Fruit fly (Drosophila melanogaster) whole organism, embryonic: ENCODE data around the gene CG6230.

Source experiments
- Bdp1 ChIP-seq: fragments of 200-800 bp; sonication (Bioruptor generic); optimal IDR thresholded peaks from 3 replicates; lab custom pipeline; 2016; ENCODE audit warnings: missing biosample characterization, missing genetic modification characterization
- CG10209 ChIP-seq: fragments of 200-800 bp; sonication (Bioruptor generic); optimal IDR thresholded peaks from 3 replicates; lab custom pipeline; 2017; ENCODE audit warnings: missing biosample characterization, mild to moderate bottlenecking, missing genetic modification characterization, missing genetic modification reagents
- CG10959 ChIP-seq: fragments of 200-800 bp; sonication (Bioruptor generic); IDR thresholded peaks from 2 replicates; pipeline ENCODE4 v1.3.6; 2022; ENCODE audit warnings: missing biosample characterization, missing genetic modification characterization
- CG11560 ChIP-seq: fragments of 200-800 bp; sonication (Bioruptor generic); IDR thresholded peaks from 3 replicates; pipeline ENCODE4 v1.3.6; 2022; ENCODE audit warnings: missing biosample characterization, missing genetic modification characterization
- CG1233 ChIP-seq: fragments of 200-800 bp; sonication (Bioruptor generic); optimal IDR thresholded peaks from 4 replicates; lab custom pipeline; 2018; ENCODE audit warnings: missing biosample characterization, mild to moderate bottlenecking, missing genetic modification characterization
- CG1529 ChIP-seq: fragments of 200-800 bp; sonication (Bioruptor generic); optimal IDR thresholded peaks from 3 replicates; lab custom pipeline; 2018; ENCODE audit warnings: missing biosample characterization, missing genetic modification characterization
- CG16813 ChIP-seq: fragments of 200-800 bp; sonication (Bioruptor generic); IDR thresholded peaks from 3 replicates; pipeline ENCODE4 v1.3.6; 2022; ENCODE audit warnings: missing biosample characterization, missing genetic modification characterization; ENCODE audit not compliant: partially characterized antibody
- CG17361 ChIP-seq: fragments of 200-800 bp; sonication (Bioruptor generic); IDR thresholded peaks from 3 replicates; pipeline ENCODE4 v1.3.6; 2022; ENCODE audit warnings: missing biosample characterization, missing genetic modification characterization
- CG1792 ChIP-seq: fragments of 200-800 bp; sonication (Bioruptor generic); optimal IDR thresholded peaks from 2 replicates; lab custom pipeline; 2016; ENCODE audit warnings: missing biosample characterization, missing genetic modification characterization
- CG1832 ChIP-seq: fragments of 200-800 bp; sonication (Bioruptor generic); optimal IDR thresholded peaks from 2 replicates; lab custom pipeline; 2017; ENCODE audit warnings: missing biosample characterization, mild to moderate bottlenecking, missing genetic modification characterization, inconsistent platforms
- CG2875 ChIP-seq: fragments of 200-800 bp; sonication (Bioruptor generic); optimal IDR thresholded peaks from 2 replicates; lab custom pipeline; 2017; ENCODE audit warnings: missing biosample characterization, mild to moderate bottlenecking, missing genetic modification characterization, missing genetic modification reagents
- CG2889 ChIP-seq: fragments of 200-800 bp; sonication (Bioruptor generic); IDR thresholded peaks from 3 replicates; pipeline ENCODE4 v1.3.6; 2022; ENCODE audit warnings: missing biosample characterization, missing genetic modification characterization
- CG30431 ChIP-seq: fragments of 200-800 bp; sonication (Bioruptor generic); optimal IDR thresholded peaks from 2 replicates; lab custom pipeline; 2017; ENCODE audit warnings: missing biosample characterization, missing genetic modification characterization
- CG31224 ChIP-seq: fragments of 200-800 bp; sonication (Bioruptor generic); IDR thresholded peaks from 2 replicates; pipeline ENCODE4 v1.3.6; 2022; ENCODE audit warnings: missing biosample characterization, missing genetic modification characterization
- CG33213 ChIP-seq: fragments of 200-800 bp; sonication (Bioruptor generic); optimal IDR thresholded peaks from 3 replicates; lab custom pipeline; 2016; ENCODE audit warnings: missing biosample characterization, missing genetic modification characterization
- CG33557 ChIP-seq: fragments of 200-800 bp; sonication (Bioruptor generic); optimal IDR thresholded peaks from 2 replicates; lab custom pipeline; 2019; ENCODE audit warnings: missing biosample characterization, mild to moderate bottlenecking, missing genetic modification characterization, moderate library complexity
- CG3726 ChIP-seq: fragments of 200-800 bp; sonication (Bioruptor generic); IDR thresholded peaks from 3 replicates; pipeline ENCODE4, ENCODE4 v1.3.6; 2022; ENCODE audit warnings: missing biosample characterization, missing genetic modification characterization
- CG4424 ChIP-seq: fragments of 200-800 bp; sonication (Bioruptor generic); optimal IDR thresholded peaks from 3 replicates; lab custom pipeline; 2016; ENCODE audit warnings: missing biosample characterization, missing genetic modification characterization
- CG7928 ChIP-seq: fragments of 200-800 bp; sonication (Bioruptor generic); optimal IDR thresholded peaks from 2 replicates; lab custom pipeline; 2017; ENCODE audit warnings: missing biosample characterization, mild to moderate bottlenecking, missing genetic modification characterization
- CG8281 ChIP-seq: fragments of 200-800 bp; sonication (Bioruptor generic); optimal IDR thresholded peaks from 2 replicates; lab custom pipeline; 2018; ENCODE audit warnings: missing biosample characterization, mild to moderate bottlenecking, missing genetic modification characterization, moderate library complexity
- CG8478 ChIP-seq: fragments of >200 bp; optimal IDR thresholded peaks from 2 replicates; lab custom pipeline; 2018
- CTCF ChIP-seq: fragments of 200-800 bp; sonication (Bioruptor generic); optimal IDR thresholded peaks from 2 replicates; lab custom pipeline; 2017; ENCODE audit warnings: missing biosample characterization, mild to moderate bottlenecking, missing genetic modification characterization, moderate library complexity
- CrebB ChIP-seq: fragments of 200-800 bp; sonication (Bioruptor generic); optimal IDR thresholded peaks from 3 replicates; lab custom pipeline; 2018; ENCODE audit warnings: missing biosample characterization, mild to moderate bottlenecking, missing genetic modification characterization
- Ets97D ChIP-seq: fragments of 200-800 bp; sonication (Bioruptor generic); optimal IDR thresholded peaks from 3 replicates; lab custom pipeline; 2016; ENCODE audit warnings: missing biosample characterization, missing genetic modification characterization
- Gug ChIP-seq: fragments of 200-800 bp; sonication (Bioruptor generic); IDR thresholded peaks from 4 replicates; pipeline ENCODE4 v1.3.6; 2022; ENCODE audit warnings: missing biosample characterization, missing genetic modification characterization
- H15 ChIP-seq: fragments of 200-800 bp; sonication (Bioruptor generic); IDR thresholded peaks from 3 replicates; pipeline ENCODE4 v1.3.6; 2022; ENCODE audit warnings: missing biosample characterization, missing genetic modification characterization
- HLH54F ChIP-seq: fragments of 200-800 bp; sonication (Bioruptor generic); optimal IDR thresholded peaks from 3 replicates; lab custom pipeline; 2016; ENCODE audit warnings: missing biosample characterization, missing genetic modification characterization
- Hr3 ChIP-seq: fragments of 200-800 bp; sonication (Bioruptor generic); optimal IDR thresholded peaks from 3 replicates; lab custom pipeline; 2016; ENCODE audit warnings: missing biosample characterization, missing genetic modification characterization
- Hsf ChIP-seq: fragments of 200-800 bp; sonication (Bioruptor generic); optimal IDR thresholded peaks from 3 replicates; lab custom pipeline; 2016; ENCODE audit warnings: missing biosample characterization, missing genetic modification characterization
- MTF-1 ChIP-seq: fragments of 200-800 bp; sonication (Bioruptor generic); optimal IDR thresholded peaks from 2 replicates; lab custom pipeline; 2018; ENCODE audit warnings: missing biosample characterization, mild to moderate bottlenecking, missing genetic modification characterization, borderline replicate concordance
- Mad ChIP-seq: fragments of 200-800 bp; sonication (Bioruptor generic); optimal IDR thresholded peaks from 2 replicates; lab custom pipeline; 2016; ENCODE audit warnings: missing biosample characterization, missing genetic modification characterization
- Scr ChIP-seq: fragments of 200-800 bp; sonication (Bioruptor generic); IDR thresholded peaks from 2 replicates; pipeline ENCODE4 v1.3.6; 2022; ENCODE audit warnings: missing biosample characterization, missing genetic modification characterization; ENCODE audit not compliant: partially characterized antibody
- Usf ChIP-seq: fragments of 200-800 bp; sonication (Bioruptor generic); optimal IDR thresholded peaks from 2 replicates; lab custom pipeline; 2017; ENCODE audit warnings: missing genotype, missing biosample characterization, missing genetic modification characterization
- cato ChIP-seq: fragments of 200-800 bp; sonication (Bioruptor generic); optimal IDR thresholded peaks from 2 replicates; lab custom pipeline; 2016; ENCODE audit warnings: missing biosample characterization, missing genetic modification characterization, borderline replicate concordance
- dan ChIP-seq: fragments of 200-800 bp; sonication (Bioruptor generic); IDR thresholded peaks from 2 replicates; pipeline ENCODE4 v1.3.6; 2022; ENCODE audit warnings: missing biosample characterization, missing genetic modification characterization
- dmrt11E ChIP-seq: fragments of 200-800 bp; sonication (Bioruptor generic); optimal IDR thresholded peaks from 3 replicates; lab custom pipeline; 2018; ENCODE audit warnings: missing biosample characterization, mild to moderate bottlenecking, missing genetic modification characterization, moderate library complexity
- ewg ChIP-seq: fragments of 200-800 bp; sonication (Bioruptor generic); optimal IDR thresholded peaks from 3 replicates; lab custom pipeline; 2017; ENCODE audit warnings: mild to moderate bottlenecking, missing biosample characterization, missing genetic modification reagents, missing genetic modification characterization
- ftz-f1 ChIP-seq: fragments of 200-800 bp; sonication (Bioruptor generic); optimal IDR thresholded peaks from 2 replicates; lab custom pipeline; 2016; ENCODE audit warnings: missing biosample characterization, missing genetic modification characterization
- jigr1 ChIP-seq: fragments of 200-800 bp; sonication (Bioruptor generic); IDR thresholded peaks from 3 replicates; pipeline ENCODE4 v1.3.6; 2022; ENCODE audit warnings: missing biosample characterization, missing genetic modification characterization
- jing ChIP-seq: fragments of 200-800 bp; sonication (Bioruptor generic); optimal IDR thresholded peaks from 2 replicates; lab custom pipeline; 2018; ENCODE audit warnings: missing biosample characterization, mild to moderate bottlenecking, missing genetic modification characterization
- ken ChIP-seq: fragments of 200-800 bp; sonication (Bioruptor generic); IDR thresholded peaks from 3 replicates; pipeline ENCODE4 v1.3.6; 2022; ENCODE audit warnings: missing biosample characterization, missing genetic modification characterization
- kni ChIP-seq: fragments of 200-800 bp; sonication (Bioruptor generic); optimal IDR thresholded peaks from 3 replicates; lab custom pipeline; 2017; ENCODE audit warnings: mild to moderate bottlenecking, missing biosample characterization, missing genetic modification reagents, missing genetic modification characterization
- lmd ChIP-seq: fragments of 200-800 bp; sonication (Bioruptor generic); IDR thresholded peaks from 2 replicates; pipeline ENCODE4 v1.3.6; 2022; ENCODE audit warnings: missing biosample characterization, missing genetic modification characterization
- lola ChIP-seq, 3 experiments: fragments of >200 bp in 2 of 3; fragments of 200-800 bp in 1 of 3; sonication (Bioruptor generic) in 1 of 3; optimal IDR thresholded peaks; 2 replicates each; lab custom pipeline; 2017 to 2019; ENCODE audit warnings: missing biosample characterization in 3 of 3, missing genetic modification characterization in 3 of 3, mild to moderate bottlenecking in 1 of 3, moderate library complexity in 1 of 3
- luna ChIP-seq: fragments of 200-800 bp; sonication (Bioruptor generic); optimal IDR thresholded peaks from 2 replicates; lab custom pipeline; 2016; ENCODE audit warnings: missing biosample characterization, missing genetic modification characterization
- peb ChIP-seq: fragments of 200-800 bp; sonication (Bioruptor generic); IDR thresholded peaks from 2 replicates; pipeline ENCODE4 v1.3.6; 2022; ENCODE audit warnings: missing biosample characterization, missing genetic modification characterization
- sna ChIP-seq: fragments of 200-800 bp; sonication (Bioruptor generic); IDR thresholded peaks from 2 replicates; pipeline ENCODE4 v1.3.6; 2022; ENCODE audit warnings: missing biosample characterization, missing genetic modification characterization; ENCODE audit not compliant: partially characterized antibody
- sqz ChIP-seq: fragments of 200-800 bp; sonication (Bioruptor generic); optimal IDR thresholded peaks from 3 replicates; lab custom pipeline; 2018; ENCODE audit warnings: missing biosample characterization, mild to moderate bottlenecking, missing genetic modification characterization
- sr ChIP-seq: fragments of 200-800 bp; sonication (Bioruptor generic); IDR thresholded peaks from 3 replicates; pipeline ENCODE4 v1.3.6; 2022; ENCODE audit warnings: missing biosample characterization, missing genetic modification characterization
- usp ChIP-seq: fragments of >200 bp; optimal IDR thresholded peaks from 2 replicates; lab custom pipeline; 2017; ENCODE audit warnings: missing biosample characterization, missing genetic modification characterization
- vfl ChIP-seq: fragments of 200-800 bp; sonication (Bioruptor generic); optimal IDR thresholded peaks from 2 replicates; lab custom pipeline; 2016; ENCODE audit warnings: missing biosample characterization, missing genetic modification characterization

The CG6230 gene

DNA sequence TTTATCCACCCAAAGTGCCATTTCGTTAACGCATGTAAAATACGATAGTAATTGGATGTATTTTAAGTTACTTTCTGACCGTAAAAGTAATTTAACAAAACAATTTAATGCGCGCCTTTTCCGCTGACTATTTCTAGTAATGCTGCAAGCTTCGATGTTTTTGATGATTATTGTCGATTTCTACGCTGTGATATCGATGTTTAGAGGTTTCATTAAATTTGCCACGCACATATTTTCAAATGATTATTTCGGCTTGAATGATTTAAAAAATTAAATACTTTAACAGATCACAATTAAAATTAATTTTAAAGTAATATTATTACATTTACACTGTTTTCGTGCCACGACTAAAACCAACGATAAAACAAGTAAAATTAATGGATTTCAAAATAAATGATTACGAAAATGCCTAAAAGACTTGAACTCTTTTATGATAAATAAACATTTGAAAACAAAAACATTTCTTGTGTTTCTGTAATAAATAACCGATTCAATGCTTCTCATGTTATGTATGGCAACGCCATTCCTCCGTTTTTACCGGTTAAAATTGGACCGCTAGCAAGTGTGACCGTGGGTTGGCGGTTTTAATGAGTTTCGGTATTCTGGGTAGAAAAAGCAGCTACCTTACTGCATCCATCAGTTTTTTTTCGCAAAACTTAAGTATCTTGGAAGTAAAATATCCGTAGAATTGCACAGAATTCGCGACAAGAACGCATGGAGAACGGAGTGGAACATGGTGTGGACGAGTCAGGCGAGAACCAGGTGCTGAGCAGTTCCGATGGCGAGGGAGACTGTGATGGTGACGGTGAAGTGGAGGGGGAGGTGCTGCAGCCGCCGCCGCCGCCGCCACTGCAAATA is 10.3 kb upstream of the CG6230 start, which contains the start of the genes RfC38 and CG4751 (continued):
- peak; percentile 36; the same call in 1 of the 2 replicates for TF ChIP-seq sna (GFP tag; lab: Robert Waterston, UW)
- TF ChIP-seq peb (GFP tag; lab: Robert Waterston, UW): no peak
- TF ChIP-seq CG7928: no peak
- no peak for TF ChIP-seq CG30431
- no peak for TF ChIP-seq Gug (GFP tag; lab: Robert Waterston, UW)
- no peak for TF ChIP-seq usp (GFP tag; lab: Kevin White, UChicago)
- TF ChIP-seq jigr1 (GFP tag; lab: Robert Waterston, UW): no peak
- TF ChIP-seq Ets97D (GFP tag; lab: Kevin White, UChicago): peak; percentile 50
- TF ChIP-seq luna (GFP tag; lab: Kevin White, UChicago): no peak
- TF ChIP-seq Mad (GFP tag; lab: Kevin White, UChicago): no peak
- TF ChIP-seq CG10209: no peak
- TF ChIP-seq CG11560 (tag; lab: Robert Waterston, UW): no peak
- no peak for TF ChIP-seq ftz-f1 (GFP tag; lab: Kevin White, UChicago)
- TF ChIP-seq CG3726 (GFP tag; lab: Robert Waterston, UW): no peak
- peak; percentile 12 for TF ChIP-seq dmrt11E (tag; lab: Kevin White, UChicago)
- no peak for TF ChIP-seq CrebB (tag; lab: Kevin White, UChicago)
- no peak for TF ChIP-seq CG8478 (lab: Kevin White, UChicago)
- peak; percentile 18 for TF ChIP-seq Hr3 (GFP tag; lab: Kevin White, UChicago)
- TF ChIP-seq Usf (GFP tag; lab: Kevin White, UChicago): no peak
- TF ChIP-seq ewg (GFP tag; lab: Kevin White, UChicago): no peak
- TF ChIP-seq jing (GFP tag; lab: Kevin White, UChicago): no peak
- TF ChIP-seq lola (GFP tag; optimal IDR thresholded peaks at IDR 0.05; lab: Kevin White, UChicago): peak in 1 of 3 experiments; percentile 0
- TF ChIP-seq Bdp1: no peak
- peak; percentile 72 for TF ChIP-seq Scr (GFP tag; lab: Robert Waterston, UW)
- TF ChIP-seq CG1792 (GFP tag; lab: Kevin White, UChicago): no peak
- TF ChIP-seq CG33557 (GFP tag; lab: Kevin White, UChicago): no peak
- TF ChIP-seq MTF-1 (GFP tag; lab: Kevin White, UChicago): no peak
- no peak for TF ChIP-seq CG1832 (GFP tag; lab: Kevin White, UChicago)
- no peak for TF ChIP-seq lmd (GFP tag; lab: Robert Waterston, UW)
- TF ChIP-seq Hsf (GFP tag; lab: Kevin White, UChicago): no peak
- TF ChIP-seq sr: no peak
- TF ChIP-seq H15 (GFP tag; lab: Robert Waterston, UW): no peak
- TF ChIP-seq CG17361 (GFP tag; lab: Robert Waterston, UW): no peak
- TF ChIP-seq HLH54F: no peak
- TF ChIP-seq CG2875: no peak
- no peak for TF ChIP-seq kni (GFP tag; lab: Kevin White, UChicago)
- TF ChIP-seq vfl (GFP tag; lab: Kevin White, UChicago): no peak
- no peak for TF ChIP-seq ken (GFP tag; lab: Robert Waterston, UW)
- TF ChIP-seq CG16813 (GFP tag; lab: Robert Waterston, UW): peak; percentile 63
- no peak for TF ChIP-seq CTCF (GFP tag; lab: Kevin White, UChicago)
- TF ChIP-seq dan (GFP tag; lab: Robert Waterston, UW): no peak
- TF ChIP-seq CG31224 (GFP tag; lab: Robert Waterston, UW): no peak
- no peak for TF ChIP-seq CG8281 (tag; lab: Kevin White, UChicago)
- TF ChIP-seq CG33213 (GFP tag; lab: Kevin White, UChicago): no peak
- no peak for TF ChIP-seq CG2889 (GFP tag; lab: Robert Waterston, UW)
- no peak for TF ChIP-seq CG10959 (GFP tag; lab: Robert Waterston, UW)
- no peak for TF ChIP-seq cato (GFP tag; lab: Kevin White, UChicago)
- no peak for TF ChIP-seq CG1233
- TF ChIP-seq CG4424 (GFP tag; lab: Kevin White, UChicago): peak; percentile 15
- no peak for TF ChIP-seq CG1529
- no peak for TF ChIP-seq sqz (GFP tag; lab: Kevin White, UChicago)
